Worm (Caenorhabditis elegans) whole organism, L4 larva: ENCODE results near the gene sma-5.

Experiments
- D1046.2 ChIP-seq: fragments of 200-800 bp; sonication (Bioruptor generic); IDR thresholded peaks from 2 replicates; pipeline ENCODE4 v1.3.6; 2022; ENCODE audit warnings: missing genetic modification characterization, missing compliant biosample characterization
- F10B5.3 ChIP-seq: sonication (generic microtip); optimal IDR thresholded peaks from 2 replicates; lab custom pipeline; 2016; ENCODE audit warnings: mild to moderate bottlenecking, missing genetic modification characterization, missing compliant biosample characterization
- F44E2.7 ChIP-seq: fragments of 200-800 bp; sonication (Bioruptor generic); IDR thresholded peaks from 2 replicates; pipeline ENCODE4 v2.1.2; 2022; ENCODE audit warnings: missing genetic modification characterization, missing compliant biosample characterization
- F49E8.2 ChIP-seq: sonication (generic microtip); optimal IDR thresholded peaks from 2 replicates; lab custom pipeline; 2016; ENCODE audit warnings: missing compliant biosample characterization, mild to moderate bottlenecking, missing genetic modification characterization, borderline replicate concordance
- T20F7.1 ChIP-seq: fragments of 200-800 bp; sonication (Bioruptor generic); optimal IDR thresholded peaks from 2 replicates; lab custom pipeline; 2018; ENCODE audit warnings: mild to moderate bottlenecking, missing genetic modification characterization, missing compliant biosample characterization
- T26A8.4 ChIP-seq: fragments of 200-800 bp; sonication (Bioruptor generic); IDR thresholded peaks from 2 replicates; pipeline ENCODE4 v1.3.6; 2022; ENCODE audit warnings: missing genetic modification characterization, missing compliant biosample characterization
- Y105C5A.15 ChIP-seq: fragments of 200-800 bp; sonication (Bioruptor generic); IDR thresholded peaks from 2 replicates; pipeline ENCODE4 v1.3.6; 2022; ENCODE audit warnings: missing genetic modification characterization, missing compliant biosample characterization
- Y48G9A.11 ChIP-seq: fragments of 200-800 bp; sonication (Bioruptor generic); IDR thresholded peaks from 2 replicates; pipeline ENCODE4 v1.3.6; 2022; ENCODE audit warnings: missing genetic modification reagents, missing genetic modification characterization, missing compliant biosample characterization
- Y5F2A.4 ChIP-seq: fragments of 200-800 bp; sonication (Bioruptor generic); optimal IDR thresholded peaks from 2 replicates; lab custom pipeline; 2018; ENCODE audit warnings: mild to moderate bottlenecking, missing genetic modification characterization, missing compliant biosample characterization
- aha-1 ChIP-seq: fragments of 150-350 bp; peaks from one replicate; lab custom pipeline; 2014; ENCODE audit warnings: missing biosample characterization, missing genetic modification characterization
- ama-1 ChIP-seq: fragments of 150-350 bp; optimal IDR thresholded peaks from 2 replicates; lab custom pipeline; 2014; ENCODE audit warnings: inconsistent platforms, mixed read lengths
- arid-1 ChIP-seq: fragments of 200-800 bp; sonication (Bioruptor generic); conservative IDR thresholded peaks from 2 replicates; pipeline ENCODE4 v1.3.6; 2022; ENCODE audit warnings: missing genetic modification reagents, missing genetic modification characterization, missing compliant biosample characterization
- attf-4 ChIP-seq: sonication (generic microtip); optimal IDR thresholded peaks from 3 replicates; lab custom pipeline; 2017; ENCODE audit warnings: missing biosample characterization, missing genetic modification characterization
- ceh-20 ChIP-seq: fragments of 200-800 bp; sonication (Bioruptor generic); IDR thresholded peaks from 2 replicates; pipeline ENCODE4 v1.3.6; 2022; ENCODE audit warnings: missing genetic modification reagents, missing genetic modification characterization, missing compliant biosample characterization
- ceh-32 ChIP-seq: sonication (generic microtip); optimal IDR thresholded peaks from 2 replicates; lab custom pipeline; 2016; ENCODE audit warnings: mild to moderate bottlenecking, missing genetic modification characterization, missing compliant biosample characterization; ENCODE audit not compliant: poor library complexity
- ceh-44 ChIP-seq: fragments of 200-800 bp; sonication (Bioruptor generic); IDR thresholded peaks from 2 replicates; pipeline ENCODE4 v1.3.6; 2022; ENCODE audit warnings: missing genetic modification reagents, missing genetic modification characterization, missing compliant biosample characterization
- cey-2 ChIP-seq: sonication (generic microtip); optimal IDR thresholded peaks from 3 replicates; lab custom pipeline; 2017; ENCODE audit warnings: missing genetic modification characterization, mild to moderate bottlenecking, missing compliant biosample characterization, antibody characterized with exemption, borderline replicate concordance; ENCODE audit not compliant: insufficient read depth
- ctbp-1 ChIP-seq: fragments of 200-800 bp; sonication (Bioruptor generic); IDR thresholded peaks from 2 replicates; pipeline ENCODE4 v1.3.6; 2022; ENCODE audit warnings: missing genetic modification reagents, missing genetic modification characterization, missing compliant biosample characterization
- daf-19 ChIP-seq: fragments of 200-800 bp; sonication (Bioruptor generic); conservative IDR thresholded peaks from 2 replicates; pipeline ENCODE4 v1.3.6; 2022; ENCODE audit warnings: missing genetic modification characterization, missing compliant biosample characterization
- daf-8 ChIP-seq: fragments of 200-800 bp; sonication (Bioruptor generic); IDR thresholded peaks from 2 replicates; pipeline ENCODE4 v1.3.6; 2022; ENCODE audit warnings: missing genetic modification characterization, missing compliant biosample characterization
- dmd-6 ChIP-seq: fragments of 200-800 bp; sonication (Bioruptor generic); IDR thresholded peaks from 2 replicates; pipeline ENCODE4 v1.3.6; 2022; ENCODE audit warnings: missing genetic modification reagents, missing genetic modification characterization, missing compliant biosample characterization
- dpl-1 ChIP-seq: fragments of 150-350 bp; optimal IDR thresholded peaks from 2 replicates; lab custom pipeline; 2014; ENCODE audit warnings: missing biosample characterization, missing genetic modification reagents, missing genetic modification characterization
- duxl-1 ChIP-seq: sonication (generic microtip); optimal IDR thresholded peaks from 2 replicates; lab custom pipeline; 2016; ENCODE audit warnings: mild to moderate bottlenecking, missing genetic modification characterization, moderate library complexity, missing compliant biosample characterization; ENCODE audit not compliant: poor library complexity
- dve-1 ChIP-seq: sonication (generic microtip); optimal IDR thresholded peaks from 2 replicates; lab custom pipeline; 2017; ENCODE audit warnings: antibody characterized with exemption, mild to moderate bottlenecking, missing genetic modification characterization, missing compliant biosample characterization; ENCODE audit not compliant: insufficient read depth
- egl-27 ChIP-seq: sonication (generic microtip); optimal IDR thresholded peaks from 3 replicates; lab custom pipeline; 2017; ENCODE audit warnings: missing biosample characterization, missing genetic modification reagents, missing genetic modification characterization
- fkh-10 ChIP-seq: fragments of 150-350 bp; optimal IDR thresholded peaks from 2 replicates; lab custom pipeline; 2014; ENCODE audit warnings: missing biosample characterization, missing genetic modification reagents, missing genetic modification characterization
- jun-1 ChIP-seq: fragments of 150-350 bp; optimal IDR thresholded peaks from 2 replicates; lab custom pipeline; 2014; ENCODE audit warnings: missing biosample characterization, missing genetic modification reagents, missing genetic modification characterization
- lin-1 ChIP-seq: fragments of 200-800 bp; sonication (Bioruptor generic); IDR thresholded peaks from 2 replicates; pipeline ENCODE4 v1.3.6; 2022; ENCODE audit warnings: missing genetic modification reagents, missing genetic modification characterization, missing compliant biosample characterization
- lin-15B ChIP-seq: fragments of 150-350 bp; sonication (generic microtip); optimal IDR thresholded peaks from 3 replicates; lab custom pipeline; 2014; ENCODE audit warnings: missing biosample characterization, missing genetic modification characterization
- lin-29 ChIP-seq: fragments of 200-800 bp; sonication (Bioruptor generic); IDR thresholded peaks from 2 replicates; pipeline ENCODE4 v1.3.6; 2022; ENCODE audit warnings: missing genetic modification reagents, missing genetic modification characterization, missing compliant biosample characterization
- lin-38 ChIP-seq: fragments of 200-800 bp; sonication (Bioruptor generic); IDR thresholded peaks from 2 replicates; pipeline ENCODE4 v1.3.6; 2022; ENCODE audit warnings: missing genetic modification reagents, missing genetic modification characterization, missing compliant biosample characterization
- lin-39 ChIP-seq: fragments of 150-350 bp; optimal IDR thresholded peaks from 2 replicates; lab custom pipeline; 2014; ENCODE audit warnings: missing biosample characterization, missing genetic modification reagents, missing genetic modification characterization
- madf-5 ChIP-seq, 2 experiments: fragments of 200-800 bp; sonication (Bioruptor generic); IDR thresholded peaks; 2 replicates each; pipeline ENCODE4 v1.3.6; 2022; ENCODE audit warnings: missing compliant biosample characterization in 2 of 2, missing genetic modification characterization in 2 of 2
- madf-9 ChIP-seq: fragments of 200-800 bp; sonication (Bioruptor generic); conservative IDR thresholded peaks from 2 replicates; pipeline ENCODE4 v1.3.6; 2022; ENCODE audit warnings: missing genetic modification reagents, missing genetic modification characterization, missing compliant biosample characterization
- mdl-1 ChIP-seq, 2 experiments: fragments of 150-350 bp in 1 of 2; sonication (generic microtip) in 1 of 2; optimal IDR thresholded peaks; 2 replicates each; lab custom pipeline; 2014 to 2017; ENCODE audit warnings: missing biosample characterization in 2 of 2, missing genetic modification characterization in 2 of 2
- mes-2 ChIP-seq: sonication (generic microtip); optimal IDR thresholded peaks from 2 replicates; lab custom pipeline; 2016; ENCODE audit warnings: missing genotype, mild to moderate bottlenecking, missing genetic modification characterization, missing compliant biosample characterization; ENCODE audit not compliant: poor library complexity, severe bottlenecking
- nhr-102 ChIP-seq: sonication (generic microtip); optimal IDR thresholded peaks from 2 replicates; lab custom pipeline; 2016; ENCODE audit warnings: mild to moderate bottlenecking, missing genetic modification characterization, moderate library complexity, missing compliant biosample characterization
- nhr-111 ChIP-seq: fragments of 200-800 bp; sonication (Bioruptor generic); optimal IDR thresholded peaks from 2 replicates; lab custom pipeline; 2018; ENCODE audit warnings: mild to moderate bottlenecking, missing genetic modification characterization, missing compliant biosample characterization
- nhr-237 ChIP-seq: sonication (generic microtip); optimal IDR thresholded peaks from 2 replicates; lab custom pipeline; 2017; ENCODE audit warnings: missing biosample characterization, missing genetic modification characterization
- nhr-28 ChIP-seq: fragments of 150-350 bp; optimal IDR thresholded peaks from 2 replicates; lab custom pipeline; 2014; ENCODE audit warnings: missing biosample characterization, missing genetic modification characterization
- nhr-77 ChIP-seq: fragments of 150-350 bp; optimal IDR thresholded peaks from 2 replicates; lab custom pipeline; 2014; ENCODE audit warnings: missing biosample characterization, missing genetic modification characterization
- php-3 ChIP-seq: fragments of 200-800 bp; sonication (Bioruptor generic); IDR thresholded peaks from 2 replicates; pipeline ENCODE4 v1.3.6; 2022; ENCODE audit warnings: missing genetic modification reagents, missing genetic modification characterization, missing compliant biosample characterization
- saeg-2 ChIP-seq: fragments of 200-800 bp; sonication (Bioruptor generic); IDR thresholded peaks from 2 replicates; pipeline ENCODE4 v1.3.6; 2022; ENCODE audit warnings: missing genetic modification reagents, missing genetic modification characterization, missing compliant biosample characterization
- skn-1 ChIP-seq: fragments of 150-350 bp; optimal IDR thresholded peaks from 2 replicates; lab custom pipeline; 2014; ENCODE audit warnings: missing biosample characterization, missing genetic modification characterization
- spr-1 ChIP-seq: sonication (generic microtip); optimal IDR thresholded peaks from 2 replicates; lab custom pipeline; 2016; ENCODE audit warnings: mild to moderate bottlenecking, missing genetic modification characterization, missing compliant biosample characterization
- tra-1 ChIP-seq: fragments of 200-800 bp; sonication (Bioruptor generic); IDR thresholded peaks from 2 replicates; pipeline ENCODE4 v1.3.6; 2022; ENCODE audit warnings: missing genetic modification reagents, missing genetic modification characterization, missing compliant biosample characterization
- vab-7 ChIP-seq: fragments of 200-800 bp; sonication (Bioruptor generic); IDR thresholded peaks from 2 replicates; pipeline ENCODE4 v1.3.6; 2022; ENCODE audit warnings: missing genetic modification reagents, missing genetic modification characterization, missing compliant biosample characterization
- zfp-3 ChIP-seq: fragments of 200-800 bp; sonication (Bioruptor generic); conservative IDR thresholded peaks from 2 replicates; pipeline ENCODE4 v1.3.6; 2022; ENCODE audit warnings: missing genetic modification reagents, missing genetic modification characterization, missing compliant biosample characterization
- zip-11 ChIP-seq: fragments of 200-800 bp; sonication (Bioruptor generic); IDR thresholded peaks from 2 replicates; pipeline ENCODE4 v1.3.6; 2022; ENCODE audit warnings: missing genetic modification characterization, missing compliant biosample characterization
- ztf-11 ChIP-seq: fragments of 150-350 bp; optimal IDR thresholded peaks from 2 replicates; lab custom pipeline; 2014; ENCODE audit warnings: missing biosample characterization, missing genetic modification characterization

sma-5 gene

DNA sequence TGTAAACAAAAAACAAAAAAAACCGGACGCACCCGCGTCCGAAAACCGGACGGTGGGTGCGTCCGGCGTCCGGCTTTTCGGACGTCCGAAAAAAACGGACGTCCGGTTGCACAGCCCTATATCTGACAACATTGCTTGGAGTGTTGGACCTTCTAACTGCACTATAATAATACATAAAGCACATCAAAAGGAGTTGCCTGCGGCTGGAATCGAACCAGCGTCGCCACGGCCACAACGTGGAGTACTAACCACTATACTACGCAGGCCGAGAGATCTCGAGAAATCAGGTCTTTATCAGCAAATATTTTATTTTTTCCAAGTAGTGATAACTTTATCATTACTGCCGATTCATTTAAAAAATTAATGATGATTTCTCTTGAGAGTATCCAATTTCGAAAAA is 12.0 kb downstream of the sma-5 start (continued):
- TF ChIP-seq egl-27 (tag; lab: Kevin White, UChicago) = no peak
- TF ChIP-seq arid-1 = peak; percentile 64
- TF ChIP-seq mes-2 (tag; lab: Kevin White, UChicago) = peak; percentile 48
- 0 out of 2 replicates have a peak, but pooled peaks have one; percentile 18 for TF ChIP-seq madf-9
- TF ChIP-seq saeg-2 = no peak
- no peak for TF ChIP-seq attf-4 (tag; lab: Kevin White, UChicago)
- TF ChIP-seq ctbp-1 (GFP tag; lab: Robert Waterston, UW) = 0 out of 2 replicates have a peak, but pooled peaks have one; percentile 21
- no peak for TF ChIP-seq ceh-44
- TF ChIP-seq nhr-111 (GFP tag; lab: Kevin White, UChicago) = no peak
- 0 out of 2 replicates have a peak, but pooled peaks have one; percentile 31 for TF ChIP-seq lin-1 (GFP tag; lab: Robert Waterston, UW)
- no peak for TF ChIP-seq nhr-237
- TF ChIP-seq F10B5.3 (tag; lab: Kevin White, UChicago) = no peak
- 0 out of 2 replicates have a peak, but pooled peaks have one; percentile 8 for TF ChIP-seq php-3
- TF ChIP-seq ceh-20 (GFP tag; lab: Robert Waterston, UW) = no peak
- peak; percentile 17 for TF ChIP-seq aha-1
- TF ChIP-seq Y105C5A.15 (GFP tag; lab: Robert Waterston, UW) = no peak
- TF ChIP-seq nhr-28 (tag; lab: Kevin White, UChicago) = no peak
- TF ChIP-seq madf-5 (GFP tag; IDR thresholded peaks at IDR 0.05; lab: Robert Waterston, UW) = 0 out of 4 replicates have a peak, but pooled peaks have one; percentile 6 to 8
- TF ChIP-seq T26A8.4 (GFP tag; lab: Robert Waterston, UW) = peak; percentile 42; the same call in 1 of the 2 replicates
- TF ChIP-seq dve-1 = peak; percentile 11
- TF ChIP-seq daf-8 (GFP tag; lab: Robert Waterston, UW) = no peak
- TF ChIP-seq F44E2.7 (GFP tag; lab: Robert Waterston, UW) = no peak
- no peak for TF ChIP-seq lin-15B (tag; lab: Kevin White, UChicago)
- no peak for TF ChIP-seq ztf-11
- no peak for TF ChIP-seq T20F7.1 (GFP tag; lab: Kevin White, UChicago)
- TF ChIP-seq Y5F2A.4 = no peak
- peak; percentile 43; the same call in 1 of the 2 replicates for TF ChIP-seq daf-19 (GFP tag; lab: Robert Waterston, UW)
- 0 out of 2 replicates have a peak, but pooled peaks have one; percentile 46 for TF ChIP-seq zfp-3 (GFP tag; lab: Robert Waterston, UW)
- TF ChIP-seq nhr-102 (tag; lab: Kevin White, UChicago) = no peak
- no peak; the same call in 1 of the 2 replicates for TF ChIP-seq lin-38 (GFP tag; lab: Robert Waterston, UW)
- no peak for TF ChIP-seq mdl-1 (tag; optimal IDR thresholded peaks at IDR 0.05; lab: Kevin White, UChicago)
- no peak for TF ChIP-seq zip-11 (GFP tag; lab: Robert Waterston, UW)
- 0 out of 2 replicates have a peak, but pooled peaks have one; percentile 24 for TF ChIP-seq tra-1 (GFP tag; lab: Robert Waterston, UW)
- TF ChIP-seq dmd-6 = 0 out of 2 replicates have a peak, but pooled peaks have one; percentile 10
- no peak for TF ChIP-seq F49E8.2 (tag; lab: Kevin White, UChicago)
- peak; percentile 53; the same call in 1 of the 2 replicates for TF ChIP-seq vab-7
- TF ChIP-seq Y48G9A.11 (GFP tag; lab: Robert Waterston, UW) = no peak
- no peak for TF ChIP-seq lin-39 (tag; lab: Kevin White, UChicago)
- TF ChIP-seq dpl-1 (GFP tag; lab: Kevin White, UChicago) = no peak
- TF ChIP-seq skn-1 (tag; lab: Kevin White, UChicago) = no peak
- TF ChIP-seq cey-2 (tag; lab: Kevin White, UChicago) = no peak
- 0 out of 2 replicates have a peak, but pooled peaks have one; percentile 64 for TF ChIP-seq D1046.2 (GFP tag; lab: Robert Waterston, UW)
- 0 out of 2 replicates have a peak, but pooled peaks have one; percentile 34 for TF ChIP-seq lin-29
- TF ChIP-seq duxl-1 (tag; lab: Kevin White, UChicago) = no peak
- no peak for TF ChIP-seq jun-1 (tag; lab: Kevin White, UChicago)
- no peak for TF ChIP-seq spr-1 (tag; lab: Kevin White, UChicago)
- TF ChIP-seq nhr-77 = no peak
- TF ChIP-seq ama-1 (lab: Kevin White, UChicago) = no peak
- TF ChIP-seq ceh-32 = no peak
- no peak for TF ChIP-seq fkh-10 (GFP tag; lab: Kevin White, UChicago)
